Worm (Caenorhabditis elegans) whole organism, L1 larva: ENCODE data around the gene mat-2.
A peak's percentile ranks its signal among the peaks of the same experiment; 100 is the strongest.

Source experiments
- C04F5.9 ChIP-seq: sonication (generic microtip); optimal IDR thresholded peaks from 2 replicates; lab custom pipeline; 2016; ENCODE audit warnings: missing genetic modification characterization, missing compliant biosample characterization
- C34B4.2 ChIP-seq: sonication (generic microtip); optimal IDR thresholded peaks from 2 replicates; lab custom pipeline; 2017; ENCODE audit warnings: mild to moderate bottlenecking, missing genetic modification characterization, missing compliant biosample characterization
- F16B12.6 ChIP-seq: fragments of 150-350 bp; optimal IDR thresholded peaks from 2 replicates; lab custom pipeline; 2014; ENCODE audit warnings: missing biosample characterization, missing genetic modification characterization
- Y116A8C.19 ChIP-seq: sonication (generic microtip); optimal IDR thresholded peaks from 2 replicates; lab custom pipeline; 2016; ENCODE audit warnings: missing compliant biosample characterization, missing genetic modification characterization, borderline replicate concordance
- alr-1 ChIP-seq: fragments of 200-800 bp; sonication (Bioruptor generic); optimal IDR thresholded peaks from 2 replicates; lab custom pipeline; 2018; ENCODE audit warnings: borderline replicate concordance, mild to moderate bottlenecking, missing genetic modification characterization, missing compliant biosample characterization
- aly-2 ChIP-seq: fragments of 150-350 bp; optimal IDR thresholded peaks from 2 replicates; lab custom pipeline; 2014; ENCODE audit warnings: missing biosample characterization, missing genetic modification characterization
- ama-1 ChIP-seq: fragments of 150-350 bp; optimal IDR thresholded peaks from 2 replicates; lab custom pipeline; 2014
- blmp-1 ChIP-seq: fragments of 150-350 bp; optimal IDR thresholded peaks from 2 replicates; lab custom pipeline; 2014; ENCODE audit warnings: missing biosample characterization, missing genetic modification characterization
- ceh-8 ChIP-seq: fragments of 200-800 bp; sonication (Bioruptor generic); optimal IDR thresholded peaks from 2 replicates; lab custom pipeline; 2018; ENCODE audit warnings: mild to moderate bottlenecking, missing genetic modification characterization, moderate library complexity, missing compliant biosample characterization
- ces-1 ChIP-seq: fragments of 150-350 bp; optimal IDR thresholded peaks from 2 replicates; lab custom pipeline; 2014; ENCODE audit warnings: missing biosample characterization, missing genetic modification reagents, missing genetic modification characterization
- dpl-1 ChIP-seq, 3 experiments: fragments of 150-350 bp in 2 of 3; sonication (generic microtip) in 1 of 3; optimal IDR thresholded peaks; 2 replicates each; lab custom pipeline; 2014 to 2017; ENCODE audit warnings: missing biosample characterization in 3 of 3, missing genetic modification characterization in 3 of 3, missing genetic modification reagents in 3 of 3
- dsc-1 ChIP-seq: sonication (generic microtip); optimal IDR thresholded peaks from 2 replicates; lab custom pipeline; 2016; ENCODE audit warnings: mild to moderate bottlenecking, missing genetic modification characterization, missing compliant biosample characterization
- efl-3 ChIP-seq: fragments of 200-800 bp; sonication (Bioruptor generic); optimal IDR thresholded peaks from 2 replicates; lab custom pipeline; 2018; ENCODE audit warnings: mild to moderate bottlenecking, missing genetic modification characterization, missing compliant biosample characterization
- fkh-10 ChIP-seq: sonication (generic microtip); optimal IDR thresholded peaks from 2 replicates; lab custom pipeline; 2017; ENCODE audit warnings: missing biosample characterization, missing genetic modification reagents, missing genetic modification characterization
- fos-1 ChIP-seq: fragments of 150-350 bp; optimal IDR thresholded peaks from 2 replicates; lab custom pipeline; 2014; ENCODE audit warnings: missing biosample characterization, missing genetic modification characterization
- hlh-17 ChIP-seq: fragments of 200-800 bp; sonication (Bioruptor generic); optimal IDR thresholded peaks from 2 replicates; lab custom pipeline; 2018; ENCODE audit warnings: missing genetic modification characterization, mild to moderate bottlenecking, missing compliant biosample characterization, moderate library complexity, borderline replicate concordance
- hlh-4 ChIP-seq: sonication (generic microtip); optimal IDR thresholded peaks from 2 replicates; lab custom pipeline; 2016; ENCODE audit warnings: mild to moderate bottlenecking, missing genetic modification characterization, missing compliant biosample characterization
- jun-1 ChIP-seq: fragments of 150-350 bp; optimal IDR thresholded peaks from 2 replicates; lab custom pipeline; 2014; ENCODE audit warnings: missing biosample characterization, missing genetic modification reagents, missing genetic modification characterization
- lin-15B ChIP-seq: fragments of 150-350 bp; sonication (generic microtip); optimal IDR thresholded peaks from 3 replicates; lab custom pipeline; 2014; ENCODE audit warnings: missing biosample characterization, missing genetic modification characterization
- lin-35 ChIP-seq, 2 experiments: fragments of 150-350 bp; optimal IDR thresholded peaks; 2 replicates each; lab custom pipeline; 2014; ENCODE audit warnings: missing biosample characterization in 2 of 2, missing genetic modification characterization in 2 of 2, missing genetic modification reagents in 2 of 2
- lin-39 ChIP-seq: fragments of 150-350 bp; optimal IDR thresholded peaks from 2 replicates; lab custom pipeline; 2014; ENCODE audit warnings: missing biosample characterization, missing genetic modification reagents, missing genetic modification characterization
- mab-9 ChIP-seq: fragments of 200-800 bp; sonication (Bioruptor generic); IDR thresholded peaks from 2 replicates; pipeline ENCODE4 v1.3.6; 2022; ENCODE audit warnings: missing genetic modification reagents, missing genetic modification characterization, missing compliant biosample characterization
- mdl-1 ChIP-seq, 2 experiments: fragments of 150-350 bp; optimal IDR thresholded peaks; 2 replicates each; lab custom pipeline; 2014 to 2017; ENCODE audit warnings: missing biosample characterization in 2 of 2, missing genetic modification characterization in 2 of 2, inconsistent platforms in 1 of 2
- mef-2 ChIP-seq: fragments of 150-350 bp; optimal IDR thresholded peaks from 2 replicates; lab custom pipeline; 2014; ENCODE audit warnings: missing biosample characterization, missing genetic modification characterization
- nhr-12 ChIP-seq: sonication (generic microtip); optimal IDR thresholded peaks from 2 replicates; lab custom pipeline; 2017; ENCODE audit warnings: missing biosample characterization, missing genetic modification characterization
- nhr-20 ChIP-seq: sonication (generic microtip); optimal IDR thresholded peaks from 2 replicates; lab custom pipeline; 2016; ENCODE audit warnings: mild to moderate bottlenecking, missing genetic modification characterization, missing compliant biosample characterization
- nhr-47 ChIP-seq: sonication (generic microtip); optimal IDR thresholded peaks from 2 replicates; lab custom pipeline; 2016; ENCODE audit warnings: mild to moderate bottlenecking, missing genetic modification characterization, moderate library complexity, missing compliant biosample characterization
- nhr-76 ChIP-seq: sonication (generic microtip); optimal IDR thresholded peaks from 2 replicates; lab custom pipeline; 2017; ENCODE audit warnings: missing biosample characterization, missing genetic modification characterization
- nhr-77 ChIP-seq: fragments of 150-350 bp; optimal IDR thresholded peaks from 2 replicates; lab custom pipeline; 2014; ENCODE audit warnings: missing biosample characterization, missing genetic modification characterization
- nhr-90 ChIP-seq: sonication (generic microtip); optimal IDR thresholded peaks from 2 replicates; lab custom pipeline; 2016; ENCODE audit warnings: mild to moderate bottlenecking, missing genetic modification characterization, missing compliant biosample characterization; ENCODE audit not compliant: poor library complexity
- pag-3 ChIP-seq: sonication (generic microtip); optimal IDR thresholded peaks from 2 replicates; lab custom pipeline; 2017; ENCODE audit warnings: missing genetic modification characterization, mild to moderate bottlenecking, missing compliant biosample characterization, antibody characterized with exemption, borderline replicate concordance; ENCODE audit not compliant: insufficient read depth
- pax-3 ChIP-seq: fragments of 200-800 bp; sonication (Bioruptor generic); optimal IDR thresholded peaks from 2 replicates; lab custom pipeline; 2018; ENCODE audit warnings: mild to moderate bottlenecking, missing genetic modification characterization, moderate library complexity, missing compliant biosample characterization
- snu-23 ChIP-seq: sonication (generic microtip); optimal IDR thresholded peaks from 2 replicates; lab custom pipeline; 2016; ENCODE audit warnings: missing genetic modification characterization, missing compliant biosample characterization
- sox-4 ChIP-seq: sonication (generic microtip); optimal IDR thresholded peaks from 2 replicates; lab custom pipeline; 2016; ENCODE audit warnings: missing genetic modification characterization, missing compliant biosample characterization
- sup-37 ChIP-seq: fragments of 200-800 bp; sonication (Bioruptor generic); optimal IDR thresholded peaks from 2 replicates; lab custom pipeline; 2018; ENCODE audit warnings: mild to moderate bottlenecking, missing genetic modification characterization, missing compliant biosample characterization
- tbx-2 ChIP-seq: sonication (generic microtip); optimal IDR thresholded peaks from 2 replicates; lab custom pipeline; 2016; ENCODE audit warnings: missing genetic modification characterization, missing compliant biosample characterization
- tlp-1 ChIP-seq: fragments of 150-350 bp; optimal IDR thresholded peaks from 2 replicates; lab custom pipeline; 2014; ENCODE audit warnings: missing biosample characterization, missing genetic modification characterization
- unc-130 ChIP-seq: fragments of 150-350 bp; optimal IDR thresholded peaks from 2 replicates; lab custom pipeline; 2017; ENCODE audit warnings: missing biosample characterization, missing genetic modification characterization, inconsistent platforms
- unc-30 ChIP-seq: sonication (generic microtip); optimal IDR thresholded peaks from 2 replicates; lab custom pipeline; 2017; ENCODE audit warnings: missing biosample characterization, missing genetic modification characterization
- vab-15 ChIP-seq: sonication (generic microtip); optimal IDR thresholded peaks from 2 replicates; lab custom pipeline; 2017; ENCODE audit warnings: missing genotype, mild to moderate bottlenecking, missing genetic modification characterization, missing compliant biosample characterization
- xbp-1 ChIP-seq: sonication (generic microtip); optimal IDR thresholded peaks from 2 replicates; lab custom pipeline; 2016; ENCODE audit warnings: missing genetic modification characterization, missing compliant biosample characterization
- zip-4 ChIP-seq: fragments of 200-800 bp; sonication (Bioruptor generic); optimal IDR thresholded peaks from 2 replicates; lab custom pipeline; 2018; ENCODE audit warnings: mild to moderate bottlenecking, missing genetic modification characterization, moderate library complexity, missing compliant biosample characterization
- ztf-11 ChIP-seq, 2 experiments: sonication (generic microtip); optimal IDR thresholded peaks; 2 replicates each; lab custom pipeline; 2016 to 2017; ENCODE audit warnings: missing genetic modification characterization in 2 of 2, missing biosample characterization in 1 of 2, missing compliant biosample characterization in 1 of 2

mat-2 gene

ce11 chrII:11097154-11097887, 15.2 kb upstream of the mat-2 start, which contains the start of the genes rpl-36.A and nuo-1 (continued):
- TF ChIP-seq C04F5.9 (peak; percentile 38), ama-1 (no peak), C34B4.2 (tag; lab: Kevin White, UChicago) (no peak), mef-2 (tag; lab: Kevin White, UChicago) (peak; percentile 15), tbx-2 (peak; percentile 77), hlh-4 (tag; lab: Kevin White, UChicago) (no peak), ceh-8 (GFP tag; lab: Kevin White, UChicago) (no peak), nhr-90 (peak; percentile 54), lin-39 (tag; lab: Kevin White, UChicago) (peak; percentile 13), aly-2 (tag; lab: Kevin White, UChicago) (no peak), nhr-76 (tag; lab: Kevin White, UChicago) (no peak), unc-130 (peak; percentile 94), fos-1 (tag; lab: Kevin White, UChicago) (peak; percentile 73), mdl-1 (tag; optimal IDR thresholded peaks at IDR 0.05; lab: Kevin White, UChicago) (peak in 1 of 2 experiments; percentile 79), alr-1 (tag; lab: Kevin White, UChicago) (no peak), zip-4 (GFP tag; lab: Kevin White, UChicago) (no peak), dpl-1 (GFP tag; optimal IDR thresholded peaks at IDR 0.05; lab: Kevin White, UChicago) (peak; percentile 80 to 86 (median 84)), F16B12.6 (tag; lab: Kevin White, UChicago) (peak; percentile 62), ztf-11 (tag; optimal IDR thresholded peaks at IDR 0.05; lab: Kevin White, UChicago) (peak in 1 of 2 experiments; percentile 25), nhr-20 (tag; lab: Kevin White, UChicago) (peak; percentile 85), snu-23 (GFP tag; lab: Kevin White, UChicago) (peak; percentile 91), hlh-17 (GFP tag; lab: Kevin White, UChicago) (no peak), sox-4 (tag; lab: Kevin White, UChicago) (no peak), sup-37 (GFP tag; lab: Kevin White, UChicago) (no peak), xbp-1 (tag; lab: Kevin White, UChicago) (peak; percentile 79), pag-3 (tag; lab: Kevin White, UChicago) (no peak), nhr-47 (tag; lab: Kevin White, UChicago) (peak; percentile 85), nhr-77 (tag; lab: Kevin White, UChicago) (peak; percentile 76), ces-1 (GFP tag; lab: Kevin White, UChicago) (no peak)

ce11 chrII:11099841-11100240, 12.7 kb upstream of the mat-2 start, which contains the start of gene C09H10.4:
Gene C09H10.4 (plus strand): TSS chrII:11100141.
- TF ChIP-seq snu-23 (GFP tag; lab: Kevin White, UChicago) (no peak), hlh-4 (tag; lab: Kevin White, UChicago) (no peak), pax-3 (tag; lab: Kevin White, UChicago) (no peak), nhr-12 (tag; lab: Kevin White, UChicago) (no peak), C34B4.2 (tag; lab: Kevin White, UChicago) (no peak), tlp-1 (tag; lab: Kevin White, UChicago) (no peak), efl-3 (GFP tag; lab: Kevin White, UChicago) (no peak), sup-37 (GFP tag; lab: Kevin White, UChicago) (no peak)

ce11 chrII:11101171-11101570, 11.3 kb upstream of the mat-2 start:
- no peak for TF ChIP-seq nhr-47 (tag; lab: Kevin White, UChicago)

- TF ChIP-seq sup-37 (GFP tag; lab: Kevin White, UChicago), result no peak
- peak; percentile 78 for TF ChIP-seq blmp-1
- no peak for TF ChIP-seq vab-15 (tag; lab: Kevin White, UChicago)
- TF ChIP-seq nhr-47 (tag; lab: Kevin White, UChicago), result peak; percentile 51
- TF ChIP-seq unc-30 (tag; lab: Kevin White, UChicago), result no peak
- no peak for TF ChIP-seq alr-1 (tag; lab: Kevin White, UChicago)
- peak; percentile 10 for TF ChIP-seq lin-15B (tag; lab: Kevin White, UChicago)
- no peak for TF ChIP-seq Y116A8C.19
- TF ChIP-seq nhr-20 (tag; lab: Kevin White, UChicago), result peak; percentile 68
- TF ChIP-seq fkh-10 (GFP tag; lab: Kevin White, UChicago), result no peak
- TF ChIP-seq lin-35 (GFP tag; optimal IDR thresholded peaks at IDR 0.05; lab: Kevin White, UChicago), result peak; percentile 74 to 85
- no peak for TF ChIP-seq mab-9 (GFP tag; lab: Robert Waterston, UW)
- no peak for TF ChIP-seq dsc-1 (tag; lab: Kevin White, UChicago)
- TF ChIP-seq tlp-1 (tag; lab: Kevin White, UChicago), result no peak
- no peak for TF ChIP-seq zip-4 (GFP tag; lab: Kevin White, UChicago)
- no peak for TF ChIP-seq jun-1 (tag; lab: Kevin White, UChicago)
- TF ChIP-seq C34B4.2 (tag; lab: Kevin White, UChicago), result no peak
- TF ChIP-seq tbx-2, result peak; percentile 22
- no peak for TF ChIP-seq nhr-12 (tag; lab: Kevin White, UChicago)
- TF ChIP-seq unc-130, result peak; percentile 75
Observed at ce11 chrII:11103052-11103451, 9.5 kb upstream of the mat-2 start.
